Fruit fly (Drosophila melanogaster) whole organism: ENCODE measurements around the gene Vps24.

Experiments used
- CG8478 ChIP-seq: fragments of >200 bp; optimal IDR thresholded peaks from 2 replicates; lab custom pipeline; 2018; ENCODE audit warnings: inconsistent platforms
- psq ChIP-seq: fragments of >200 bp; optimal IDR thresholded peaks from 2 replicates; lab custom pipeline; 2017

DNA sequence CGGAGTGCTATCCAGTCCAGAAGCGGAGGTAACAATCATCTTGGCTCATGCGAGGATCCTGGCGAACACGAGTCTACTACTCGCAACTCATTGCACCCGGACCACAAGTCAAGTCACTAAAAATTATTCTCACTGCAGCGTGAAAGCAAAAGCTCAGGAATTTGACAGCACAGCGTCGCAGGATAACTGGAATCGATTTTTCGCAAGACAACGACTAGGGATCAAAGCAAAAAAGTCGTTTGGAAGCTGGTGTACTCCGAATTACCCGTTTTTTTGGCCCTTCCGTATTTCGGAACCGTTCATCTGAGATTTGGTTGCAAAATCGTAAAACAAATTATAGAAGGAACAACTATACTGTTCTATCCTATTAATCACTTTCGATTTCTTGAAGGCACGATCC, 7.8 kb upstream of the Vps24 start:
- no peak for TF ChIP-seq psq (lab: Kevin White, UChicago)
- no peak for TF ChIP-seq CG8478 (lab: Kevin White, UChicago)
